Fruit fly (Drosophila melanogaster) whole organism, embryonic: ENCODE results near the gene Pka-C3.

Source experiments
- Atf3 ChIP-seq: fragments of 200-800 bp; sonication (Bioruptor generic); optimal IDR thresholded peaks from 3 replicates; lab custom pipeline; 2016; ENCODE audit warnings: missing biosample characterization, missing genetic modification characterization
- Bgb ChIP-seq: fragments of 200-800 bp; sonication (Bioruptor generic); IDR thresholded peaks from 2 replicates; pipeline ENCODE4 v1.3.6; 2022; ENCODE audit warnings: missing biosample characterization, missing genetic modification characterization; ENCODE audit not compliant: partially characterized antibody
- CG10147 ChIP-seq: fragments of 200-800 bp; sonication (Bioruptor generic); optimal IDR thresholded peaks from 2 replicates; lab custom pipeline; 2019; ENCODE audit warnings: missing biosample characterization, mild to moderate bottlenecking, missing genetic modification characterization, moderate library complexity
- CG11696 ChIP-seq: fragments of 200-800 bp; sonication (Bioruptor generic); IDR thresholded peaks from 2 replicates; pipeline ENCODE4 v1.3.6; 2022; ENCODE audit warnings: missing biosample characterization, missing genetic modification characterization
- CG1233 ChIP-seq: fragments of 200-800 bp; sonication (Bioruptor generic); optimal IDR thresholded peaks from 4 replicates; lab custom pipeline; 2018; ENCODE audit warnings: missing biosample characterization, mild to moderate bottlenecking, missing genetic modification characterization
- CG12769 ChIP-seq: fragments of 200-800 bp; sonication (Bioruptor generic); optimal IDR thresholded peaks from 2 replicates; lab custom pipeline; 2019; ENCODE audit warnings: missing biosample characterization, mild to moderate bottlenecking, missing genetic modification characterization, moderate library complexity
- CG13296 ChIP-seq: fragments of 200-800 bp; sonication (Bioruptor generic); optimal IDR thresholded peaks from 3 replicates; lab custom pipeline; 2018; ENCODE audit warnings: missing biosample characterization, mild to moderate bottlenecking, missing genetic modification characterization
- CG1602 ChIP-seq: fragments of 200-800 bp; sonication (Bioruptor generic); optimal IDR thresholded peaks from 3 replicates; lab custom pipeline; 2016; ENCODE audit warnings: missing biosample characterization, missing genetic modification characterization
- CG17359 ChIP-seq: fragments of 200-800 bp; sonication (Bioruptor generic); optimal IDR thresholded peaks from 3 replicates; lab custom pipeline; 2018; ENCODE audit warnings: missing biosample characterization, mild to moderate bottlenecking, missing genetic modification characterization, moderate library complexity
- CG17802 ChIP-seq: fragments of 200-800 bp; sonication (Bioruptor generic); optimal IDR thresholded peaks from 2 replicates; lab custom pipeline; 2018; ENCODE audit warnings: missing biosample characterization, mild to moderate bottlenecking, missing genetic modification characterization, moderate library complexity
- CG18011 ChIP-seq: fragments of 200-800 bp; sonication (Bioruptor generic); optimal IDR thresholded peaks from 2 replicates; lab custom pipeline; 2017; ENCODE audit warnings: missing biosample characterization, missing genetic modification characterization, mild to moderate bottlenecking, moderate library complexity, missing genotype
- CG30403 ChIP-seq: fragments of 200-800 bp; sonication (Bioruptor generic); optimal IDR thresholded peaks from 3 replicates; lab custom pipeline; 2016; ENCODE audit warnings: missing biosample characterization, missing genetic modification characterization
- CG32767 ChIP-seq: fragments of 200-800 bp; sonication (Bioruptor generic); IDR thresholded peaks from 2 replicates; pipeline ENCODE4 v1.3.6; 2022; ENCODE audit warnings: missing biosample characterization, missing genetic modification characterization
- CG3281 ChIP-seq: fragments of 200-800 bp; sonication (Bioruptor generic); optimal IDR thresholded peaks from 3 replicates; lab custom pipeline; 2017; ENCODE audit warnings: missing biosample characterization, mild to moderate bottlenecking, missing genetic modification characterization
- CG3407 ChIP-seq: fragments of 200-800 bp; sonication (Bioruptor generic); optimal IDR thresholded peaks from 2 replicates; lab custom pipeline; 2018; ENCODE audit warnings: missing biosample characterization, mild to moderate bottlenecking, missing genetic modification characterization
- CG34224 ChIP-seq: fragments of 200-800 bp; sonication (Bioruptor generic); IDR thresholded peaks from 3 replicates; pipeline ENCODE4 v1.3.6; 2022; ENCODE audit warnings: missing biosample characterization, missing genetic modification characterization; ENCODE audit not compliant: partially characterized antibody
- CG4854 ChIP-seq: fragments of 200-800 bp; sonication (Bioruptor generic); optimal IDR thresholded peaks from 2 replicates; lab custom pipeline; 2016; ENCODE audit warnings: missing biosample characterization, missing genetic modification characterization, inconsistent platforms
- CG5245 ChIP-seq: fragments of 200-800 bp; sonication (Bioruptor generic); optimal IDR thresholded peaks from 3 replicates; lab custom pipeline; 2016; ENCODE audit warnings: missing biosample characterization, missing genetic modification characterization
- CG8359 ChIP-seq: fragments of 200-800 bp; sonication (Bioruptor generic); optimal IDR thresholded peaks from 2 replicates; lab custom pipeline; 2017; ENCODE audit warnings: missing biosample characterization, mild to moderate bottlenecking, missing genetic modification characterization, borderline replicate concordance
- CrebB ChIP-seq: fragments of 200-800 bp; sonication (Bioruptor generic); optimal IDR thresholded peaks from 3 replicates; lab custom pipeline; 2018; ENCODE audit warnings: missing biosample characterization, mild to moderate bottlenecking, missing genetic modification characterization
- Ets65A ChIP-seq: fragments of 200-800 bp; sonication (Bioruptor generic); peaks from one replicate; lab custom pipeline; 2016; ENCODE audit warnings: missing biosample characterization, missing genetic modification characterization
- H15 ChIP-seq: fragments of 200-800 bp; sonication (Bioruptor generic); IDR thresholded peaks from 3 replicates; pipeline ENCODE4 v1.3.6; 2022; ENCODE audit warnings: missing biosample characterization, missing genetic modification characterization
- Hand ChIP-seq: fragments of 200-800 bp; sonication (Bioruptor generic); optimal IDR thresholded peaks from 2 replicates; lab custom pipeline; 2017; ENCODE audit warnings: mild to moderate bottlenecking, missing biosample characterization, missing genetic modification reagents, missing genetic modification characterization
- Hmx ChIP-seq: fragments of 200-800 bp; sonication (Bioruptor generic); optimal IDR thresholded peaks from 2 replicates; lab custom pipeline; 2016; ENCODE audit warnings: missing biosample characterization, missing genetic modification characterization
- Kr ChIP-seq: fragments of 200-800 bp; sonication (Bioruptor generic); optimal IDR thresholded peaks from 2 replicates; lab custom pipeline; 2017; ENCODE audit warnings: missing biosample characterization, mild to moderate bottlenecking, missing genetic modification characterization
- Mad ChIP-seq: fragments of 200-800 bp; sonication (Bioruptor generic); optimal IDR thresholded peaks from 2 replicates; lab custom pipeline; 2016; ENCODE audit warnings: missing biosample characterization, missing genetic modification characterization
- Oaz ChIP-seq: fragments of 200-800 bp; sonication (Bioruptor generic); IDR thresholded peaks from 2 replicates; pipeline ENCODE4 v1.3.6; 2022; ENCODE audit warnings: missing biosample characterization, missing genetic modification characterization
- Pdp1 ChIP-seq, 2 experiments: fragments of 200-800 bp; sonication (Bioruptor generic); optimal IDR thresholded peaks; 3 replicates each; lab custom pipeline; 2016; ENCODE audit warnings: missing biosample characterization in 2 of 2, missing genetic modification characterization in 2 of 2, mild to moderate bottlenecking in 1 of 2, moderate library complexity in 1 of 2
- Ssrp ChIP-seq: fragments of 200-800 bp; sonication (Bioruptor generic); optimal IDR thresholded peaks from 2 replicates; lab custom pipeline; 2018; ENCODE audit warnings: missing biosample characterization, mild to moderate bottlenecking, missing genetic modification characterization, moderate library complexity
- Xbp1 ChIP-seq: fragments of 200-800 bp; sonication (Bioruptor generic); optimal IDR thresholded peaks from 3 replicates; lab custom pipeline; 2016; ENCODE audit warnings: missing biosample characterization, mild to moderate bottlenecking, missing genetic modification characterization
- ash1 ChIP-seq: fragments of 200-800 bp; sonication (Bioruptor generic); optimal IDR thresholded peaks from 2 replicates; lab custom pipeline; 2018; ENCODE audit warnings: missing biosample characterization, mild to moderate bottlenecking, missing genetic modification characterization
- br ChIP-seq: fragments of >200 bp; optimal IDR thresholded peaks from 2 replicates; lab custom pipeline; 2017
- chn ChIP-seq: fragments of 200-800 bp; sonication (Bioruptor generic); optimal IDR thresholded peaks from 2 replicates; lab custom pipeline; 2016; ENCODE audit warnings: missing biosample characterization, missing genetic modification characterization
- corto ChIP-seq: fragments of 200-800 bp; sonication (Bioruptor generic); optimal IDR thresholded peaks from 2 replicates; lab custom pipeline; 2016; ENCODE audit warnings: missing biosample characterization, mild to moderate bottlenecking, missing genetic modification characterization, moderate library complexity
- da ChIP-seq: fragments of 200-800 bp; sonication (Bioruptor generic); optimal IDR thresholded peaks from 2 replicates; lab custom pipeline; 2016; ENCODE audit warnings: missing biosample characterization, missing genetic modification characterization
- dmrt11E ChIP-seq: fragments of 200-800 bp; sonication (Bioruptor generic); optimal IDR thresholded peaks from 3 replicates; lab custom pipeline; 2018; ENCODE audit warnings: missing biosample characterization, mild to moderate bottlenecking, missing genetic modification characterization, moderate library complexity
- en ChIP-seq: fragments of 200-800 bp; sonication (Bioruptor generic); optimal IDR thresholded peaks from 2 replicates; lab custom pipeline; 2016; ENCODE audit warnings: missing biosample characterization, missing genetic modification characterization
- her ChIP-seq: fragments of 200-800 bp; sonication (Bioruptor generic); optimal IDR thresholded peaks from 2 replicates; lab custom pipeline; 2016; ENCODE audit warnings: missing biosample characterization, missing genetic modification characterization
- hkb ChIP-seq, 2 experiments: fragments of 200-800 bp in 1 of 2; fragments of >200 bp in 1 of 2; sonication (Bioruptor generic) in 1 of 2; IDR thresholded peaks in 1 of 2; optimal IDR thresholded peaks in 1 of 2; 2 replicates each; pipeline versions ENCODE4 v1.3.6 to Lab custom; 2017 to 2022; ENCODE audit warnings: missing biosample characterization in 1 of 2, missing genetic modification characterization in 1 of 2
- hth ChIP-seq: fragments of >200 bp; optimal IDR thresholded peaks from 2 replicates; lab custom pipeline; 2017; ENCODE audit warnings: inconsistent platforms
- lmd ChIP-seq: fragments of 200-800 bp; sonication (Bioruptor generic); IDR thresholded peaks from 2 replicates; pipeline ENCODE4 v1.3.6; 2022; ENCODE audit warnings: missing biosample characterization, missing genetic modification characterization
- lov ChIP-seq, 2 experiments: fragments of 200-800 bp in 1 of 2; fragments of >200 bp in 1 of 2; sonication (Bioruptor generic) in 1 of 2; IDR thresholded peaks in 1 of 2; optimal IDR thresholded peaks in 1 of 2; 2 replicates in 1 of 2; 3 replicates in 1 of 2; pipeline versions ENCODE4 v1.3.6 to Lab custom; 2017 to 2022; ENCODE audit warnings: missing biosample characterization in 1 of 2, missing genetic modification characterization in 1 of 2
- nau ChIP-seq: fragments of 200-800 bp; sonication (Bioruptor generic); optimal IDR thresholded peaks from 3 replicates; lab custom pipeline; 2017; ENCODE audit warnings: missing biosample characterization, mild to moderate bottlenecking, missing genetic modification characterization, missing genetic modification reagents
- otp ChIP-seq: fragments of 200-800 bp; sonication (Bioruptor generic); IDR thresholded peaks from 3 replicates; pipeline ENCODE4, ENCODE4 v1.3.6; 2022; ENCODE audit warnings: missing biosample characterization, missing genetic modification characterization
- pros ChIP-seq: fragments of 200-800 bp; sonication (Bioruptor generic); optimal IDR thresholded peaks from 3 replicates; lab custom pipeline; 2019; ENCODE audit warnings: missing biosample characterization, mild to moderate bottlenecking, missing genetic modification characterization, moderate library complexity
- pum ChIP-seq: fragments of 200-800 bp; sonication (Bioruptor generic); optimal IDR thresholded peaks from 2 replicates; lab custom pipeline; 2016; ENCODE audit warnings: missing biosample characterization, missing genetic modification characterization
- sim ChIP-seq: fragments of 200-800 bp; sonication (Bioruptor generic); IDR thresholded peaks from 2 replicates; pipeline ENCODE4 v1.3.6; 2022; ENCODE audit warnings: missing biosample characterization, missing genetic modification characterization
- slp2 ChIP-seq: fragments of 200-800 bp; sonication (Bioruptor generic); optimal IDR thresholded peaks from 2 replicates; lab custom pipeline; 2016; ENCODE audit warnings: missing biosample characterization, missing genetic modification characterization
- tgo ChIP-seq: fragments of 200-800 bp; sonication (Bioruptor generic); IDR thresholded peaks from 3 replicates; pipeline ENCODE4 v1.3.6; 2022; ENCODE audit warnings: missing biosample characterization, missing genetic modification characterization
- zfh2 ChIP-seq: fragments of 200-800 bp; sonication (Bioruptor generic); optimal IDR thresholded peaks from 2 replicates; lab custom pipeline; 2016; ENCODE audit warnings: missing biosample characterization, missing genetic modification characterization

Gene Pka-C3

DNA sequence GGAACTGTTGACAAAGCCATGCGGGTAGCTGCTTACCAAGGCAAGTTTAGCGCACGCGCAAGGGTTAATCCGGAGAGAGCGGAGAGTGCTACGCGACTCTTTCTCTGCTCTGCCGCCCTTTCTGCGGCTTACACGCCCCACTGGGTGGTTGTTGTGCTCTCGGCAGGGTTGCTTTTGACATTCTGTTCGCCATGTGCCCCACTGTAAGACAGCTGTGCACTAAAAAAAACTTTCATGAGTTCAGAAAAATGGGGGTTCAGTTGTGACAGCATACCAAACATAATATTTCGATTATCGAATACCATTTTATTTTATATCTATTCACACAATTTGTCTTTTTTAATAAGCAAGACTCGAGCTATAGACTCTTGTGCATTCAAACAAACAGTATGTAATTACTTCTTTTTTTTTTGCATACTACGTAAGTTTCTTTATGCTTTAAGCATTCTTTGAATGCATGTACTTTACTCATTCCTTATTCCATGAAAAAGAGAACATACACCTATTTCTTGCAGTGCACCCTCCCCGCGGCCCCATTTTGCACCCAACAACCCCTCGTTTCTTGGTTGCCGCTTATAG, 33.5 kb downstream of the Pka-C3 start (continued):
- TF ChIP-seq CG17802 (tag; lab: Kevin White, UChicago): no peak
- peak in 1 of 2 experiments; percentile 40 for TF ChIP-seq Pdp1 (GFP tag; optimal IDR thresholded peaks at IDR 0.05; lab: Kevin White, UChicago)
- peak; percentile 63 for TF ChIP-seq CG13296 (GFP tag; lab: Kevin White, UChicago)
- no peak for TF ChIP-seq her (GFP tag; lab: Kevin White, UChicago)
- TF ChIP-seq tgo (GFP tag; lab: Robert Waterston, UW): peak; percentile 33; the same call in 2 of the 3 replicates
- no peak for TF ChIP-seq en (GFP tag; lab: Kevin White, UChicago)
- TF ChIP-seq Oaz: no peak
- TF ChIP-seq Bgb (GFP tag; lab: Robert Waterston, UW): no peak
- TF ChIP-seq zfh2 (GFP tag; lab: Kevin White, UChicago): no peak
- TF ChIP-seq ash1 (GFP tag; lab: Kevin White, UChicago): no peak
- no peak for TF ChIP-seq CG34224 (GFP tag; lab: Robert Waterston, UW)
- TF ChIP-seq Ets65A: peak; percentile 85
- peak; percentile 65 for TF ChIP-seq CG10147
- no peak for TF ChIP-seq Kr (GFP tag; lab: Kevin White, UChicago)
- TF ChIP-seq CG3281 (GFP tag; lab: Kevin White, UChicago): peak; percentile 66
- TF ChIP-seq CG12769 (tag; lab: Kevin White, UChicago): no peak
- no peak for TF ChIP-seq Mad (GFP tag; lab: Kevin White, UChicago)
- no peak for TF ChIP-seq hth (lab: Kevin White, UChicago)
- no peak for TF ChIP-seq CG18011
- TF ChIP-seq Ssrp (tag; lab: Kevin White, UChicago): peak; percentile 30
- TF ChIP-seq CG1233 (GFP tag; lab: Kevin White, UChicago): peak; percentile 41
- no peak for TF ChIP-seq CG5245
- peak; percentile 34 for TF ChIP-seq CG30403 (GFP tag; lab: Kevin White, UChicago)
- TF ChIP-seq br (lab: Kevin White, UChicago): no peak
- no peak for TF ChIP-seq dmrt11E
- no peak for TF ChIP-seq Hmx (GFP tag; lab: Kevin White, UChicago)
- TF ChIP-seq lmd: 0 out of 2 replicates have a peak, but pooled peaks have one; percentile 33
- TF ChIP-seq CG1602 (GFP tag; lab: Kevin White, UChicago): no peak
- TF ChIP-seq nau (GFP tag; lab: Kevin White, UChicago): peak; percentile 44
- no peak for TF ChIP-seq H15 (GFP tag; lab: Robert Waterston, UW)
- no peak for TF ChIP-seq CG32767
- TF ChIP-seq chn (GFP tag; lab: Kevin White, UChicago): no peak
- TF ChIP-seq CrebB (tag; lab: Kevin White, UChicago): no peak
- TF ChIP-seq Xbp1 (GFP tag; lab: Kevin White, UChicago): peak; percentile 25
- TF ChIP-seq CG8359 (GFP tag; lab: Kevin White, UChicago): no peak
- TF ChIP-seq otp (GFP tag; lab: Robert Waterston, UW): no peak
- TF ChIP-seq pum (GFP tag; lab: Kevin White, UChicago): no peak
- no peak for TF ChIP-seq CG3407
- no peak for TF ChIP-seq CG4854 (GFP tag; lab: Kevin White, UChicago)
- peak; percentile 10 for TF ChIP-seq Atf3 (GFP tag; lab: Kevin White, UChicago)
- TF ChIP-seq pros: peak; percentile 1
- peak; percentile 47 for TF ChIP-seq CG17359 (tag; lab: Kevin White, UChicago)
- TF ChIP-seq lov (optimal IDR thresholded peaks at IDR 0.05; lab: Kevin White, UChicago): no peak
- no peak for TF ChIP-seq lov (GFP tag; IDR thresholded peaks at IDR 0.05; lab: Robert Waterston, UW)
- no peak for TF ChIP-seq hkb (optimal IDR thresholded peaks at IDR 0.05; lab: Kevin White, UChicago)
- TF ChIP-seq hkb (GFP tag; IDR thresholded peaks at IDR 0.05; lab: Robert Waterston, UW): peak; percentile 42; the same call in 1 of the 2 replicates
- no peak for TF ChIP-seq corto (GFP tag; lab: Kevin White, UChicago)
- TF ChIP-seq sim (GFP tag; lab: Robert Waterston, UW): no peak
- TF ChIP-seq slp2: peak; percentile 27
- TF ChIP-seq CG11696: no peak
- peak; percentile 75 for TF ChIP-seq Hand (GFP tag; lab: Kevin White, UChicago)
- TF ChIP-seq da (GFP tag; lab: Kevin White, UChicago): no peak
